Worm (Caenorhabditis elegans): ENCODE results near the gene ZK546.4.

Gene ZK546.4

ce11 chrII:4955353-4955752 is 17.5 kb downstream of the ZK546.4 start, which contains the start of gene pbs-3 (continued):
- TF ChIP-seq isw-1 (GFP tag; IDR thresholded peaks at IDR 0.05) (peak; percentile 17), zag-1 (tag; optimal IDR thresholded peaks at IDR 0.05) (no peak), unc-30 (tag; optimal IDR thresholded peaks at IDR 0.05) (no peak), mab-9 (GFP tag; IDR thresholded peaks at IDR 0.05) (no peak), lin-39 (tag; optimal IDR thresholded peaks at IDR 0.05) (no peak), xbp-1 (tag; optimal IDR thresholded peaks at IDR 0.05) (peak; percentile 41), nhr-77 (tag; optimal IDR thresholded peaks at IDR 0.05) (peak; percentile 49), swsn-7 (tag; optimal IDR thresholded peaks at IDR 0.05) (peak; percentile 37), rnt-1 (tag; optimal IDR thresholded peaks at IDR 0.05) (peak; percentile 85), fkh-8 (tag; optimal IDR thresholded peaks at IDR 0.05) (peak; percentile 65), nhr-90 (tag; optimal IDR thresholded peaks at IDR 0.05; ENCODE audit: poor library complexity) (peak; percentile 49), hpl-2 (GFP tag; optimal IDR thresholded peaks at IDR 0.05) (peak; percentile 19), lsy-2 (tag; optimal IDR thresholded peaks at IDR 0.05) (peak; percentile 52 to 85), ztf-11 (tag; optimal IDR thresholded peaks at IDR 0.05) (peak in 1 of 2 experiments; percentile 57), snu-23 (GFP tag; optimal IDR thresholded peaks at IDR 0.05) (peak; percentile 67), nhr-47 (tag; optimal IDR thresholded peaks at IDR 0.05) (peak; percentile 53), irx-1 (tag; optimal IDR thresholded peaks at IDR 0.05) (no peak), C16A3.4 (tag; optimal IDR thresholded peaks at IDR 0.05) (peak; percentile 86), elt-3 (tag; optimal IDR thresholded peaks at IDR 0.05) (peak in 2 of 6 experiments; percentile 42 to 71), sup-37 (GFP tag; optimal IDR thresholded peaks at IDR 0.05) (no peak), efl-3 (GFP tag; optimal IDR thresholded peaks at IDR 0.05) (no peak), ceh-82 (tag; optimal IDR thresholded peaks at IDR 0.05) (peak; percentile 44 to 79 (median 72)), C34B4.2 (tag; optimal IDR thresholded peaks at IDR 0.05) (no peak), unc-98 (GFP tag; IDR thresholded peaks at IDR 0.05) (no peak), nhr-20 (tag; optimal IDR thresholded peaks at IDR 0.05) (peak; percentile 49), zip-4 (GFP tag; optimal IDR thresholded peaks at IDR 0.05) (no peak), ama-1 (optimal IDR thresholded peaks at IDR 0.05) (peak; percentile 32), ceh-63 (GFP tag; optimal IDR thresholded peaks at IDR 0.05) (no peak)

ce11 chrII:4959719-4960118 is 21.9 kb downstream of the ZK546.4 start, which contains the start of gene ulp-2:
Gene ulp-2 (minus strand): TSS chrII:4959876.
- TF ChIP-seq vab-15 (tag; optimal IDR thresholded peaks at IDR 0.05) (no peak), jun-1 (tag; optimal IDR thresholded peaks at IDR 0.05) (no peak), egl-27 (tag; optimal IDR thresholded peaks at IDR 0.05) (no peak), lsy-2 (tag; optimal IDR thresholded peaks at IDR 0.05) (peak; percentile 12 to 46), mep-1 (tag; optimal IDR thresholded peaks at IDR 0.05) (peak; percentile 40), efl-1 (optimal IDR thresholded peaks at IDR 0.05) (peak; percentile 40 to 51), efl-1 (GFP tag; optimal IDR thresholded peaks at IDR 0.05 in 1 of 2) (peak; percentile 51 to 55), ama-1 (optimal IDR thresholded peaks at IDR 0.05) (no peak), ceh-8 (GFP tag; optimal IDR thresholded peaks at IDR 0.05) (no peak), lin-14 (GFP tag; optimal IDR thresholded peaks at IDR 0.05) (peak; percentile 22), ets-5 (GFP tag; IDR thresholded peaks at IDR 0.05) (no peak), mef-2 (tag; optimal IDR thresholded peaks at IDR 0.05) (no peak), sup-37 (GFP tag; optimal IDR thresholded peaks at IDR 0.05) (no peak), dsc-1 (tag; optimal IDR thresholded peaks at IDR 0.05) (no peak), C16A3.4 (tag; optimal IDR thresholded peaks at IDR 0.05) (no peak), unc-86 (tag; optimal IDR thresholded peaks at IDR 0.05) (no peak), aly-2 (tag; optimal IDR thresholded peaks at IDR 0.05) (no peak), fkh-8 (tag; optimal IDR thresholded peaks at IDR 0.05) (no peak), pqm-1 (tag; optimal IDR thresholded peaks at IDR 0.05) (no peak), blmp-1 (tag; optimal IDR thresholded peaks at IDR 0.05) (peak; percentile 7), rnt-1 (tag; optimal IDR thresholded peaks at IDR 0.05) (peak; percentile 13), alr-1 (tag; optimal IDR thresholded peaks at IDR 0.05; ENCODE audit: borderline replicate concordance) (no peak), nhr-237 (tag; optimal IDR thresholded peaks at IDR 0.05) (no peak), nhr-85 (tag) (no peak), zag-1 (tag; optimal IDR thresholded peaks at IDR 0.05) (no peak), mab-9 (GFP tag; IDR thresholded peaks at IDR 0.05) (no peak), nhr-84 (tag; optimal IDR thresholded peaks at IDR 0.05) (no peak), dpl-1 (GFP tag; optimal IDR thresholded peaks at IDR 0.05) (peak in 2 of 3 experiments; percentile 46 to 67), ztf-4 (tag; optimal IDR thresholded peaks at IDR 0.05) (no peak), fkh-4 (tag; optimal IDR thresholded peaks at IDR 0.05; ENCODE audit: borderline replicate concordance) (no peak), zip-4 (GFP tag; optimal IDR thresholded peaks at IDR 0.05) (no peak), nhr-12 (tag; optimal IDR thresholded peaks at IDR 0.05) (no peak), unc-98 (GFP tag; IDR thresholded peaks at IDR 0.05) (no peak), xbp-1 (tag; optimal IDR thresholded peaks at IDR 0.05) (no peak), swsn-7 (tag; optimal IDR thresholded peaks at IDR 0.05) (no peak)
